Worm (Caenorhabditis elegans) whole organism, L2 larva: ENCODE measurements around the gene cest-34.

Experiments
- C34F6.9 ChIP-seq: fragments of 150-350 bp; optimal IDR thresholded peaks from 2 replicates; lab custom pipeline; 2014; ENCODE audit warnings: missing biosample characterization, missing genetic modification characterization
- F13H6.1 ChIP-seq: sonication (generic microtip); optimal IDR thresholded peaks from 2 replicates; lab custom pipeline; 2016; ENCODE audit warnings: missing genetic modification characterization, missing compliant biosample characterization
- R02D3.7 ChIP-seq: fragments of 150-350 bp; optimal IDR thresholded peaks from 2 replicates; lab custom pipeline; 2014; ENCODE audit warnings: missing biosample characterization, missing genetic modification characterization
- Y55F3AM.14 ChIP-seq: fragments of 200-800 bp; sonication (Bioruptor generic); optimal IDR thresholded peaks from 2 replicates; lab custom pipeline; 2018; ENCODE audit warnings: mild to moderate bottlenecking, missing genetic modification characterization, missing compliant biosample characterization
- ZK546.5 ChIP-seq: sonication (generic microtip); optimal IDR thresholded peaks from 2 replicates; lab custom pipeline; 2017; ENCODE audit warnings: missing biosample characterization, missing genetic modification characterization
- aly-2 ChIP-seq: fragments of 150-350 bp; optimal IDR thresholded peaks from 2 replicates; lab custom pipeline; 2014; ENCODE audit warnings: missing biosample characterization, missing genetic modification characterization
- ama-1 ChIP-seq: fragments of 150-350 bp; optimal IDR thresholded peaks from 2 replicates; lab custom pipeline; 2018; ENCODE audit warnings: inconsistent platforms
- blmp-1 ChIP-seq: sonication (generic microtip); optimal IDR thresholded peaks from 2 replicates; lab custom pipeline; 2017; ENCODE audit warnings: missing genetic modification characterization, mild to moderate bottlenecking, missing compliant biosample characterization, antibody characterized with exemption, moderate library complexity; ENCODE audit not compliant: insufficient read depth
- ceh-16 ChIP-seq: fragments of 150-350 bp; optimal IDR thresholded peaks from 2 replicates; lab custom pipeline; 2014; ENCODE audit warnings: missing biosample characterization, missing genetic modification characterization
- ceh-82 ChIP-seq: fragments of 150-350 bp; optimal IDR thresholded peaks from 2 replicates; lab custom pipeline; 2014; ENCODE audit warnings: missing biosample characterization, missing genetic modification characterization
- crh-2 ChIP-seq: sonication (generic microtip); optimal IDR thresholded peaks from 2 replicates; lab custom pipeline; 2017; ENCODE audit warnings: missing biosample characterization, missing genetic modification characterization
- dmd-4 ChIP-seq: sonication (generic microtip); optimal IDR thresholded peaks from 2 replicates; lab custom pipeline; 2017; ENCODE audit warnings: missing biosample characterization, missing genetic modification characterization
- egl-27 ChIP-seq: sonication (generic microtip); optimal IDR thresholded peaks from 3 replicates; lab custom pipeline; 2017; ENCODE audit warnings: missing biosample characterization, missing genetic modification reagents, missing genetic modification characterization
- elt-1 ChIP-seq: fragments of 150-350 bp; optimal IDR thresholded peaks from 2 replicates; lab custom pipeline; 2014; ENCODE audit warnings: missing biosample characterization, missing genetic modification characterization
- elt-3 ChIP-seq: sonication (generic microtip); optimal IDR thresholded peaks from 2 replicates; lab custom pipeline; 2017; ENCODE audit warnings: missing biosample characterization, missing genetic modification characterization
- fos-1 ChIP-seq: fragments of 150-350 bp; optimal IDR thresholded peaks from 2 replicates; lab custom pipeline; 2014; ENCODE audit warnings: missing biosample characterization, missing genetic modification characterization
- gmeb-1 ChIP-seq: fragments of 150-350 bp; optimal IDR thresholded peaks from 2 replicates; lab custom pipeline; 2014; ENCODE audit warnings: missing biosample characterization, missing genetic modification characterization
- lsy-2 ChIP-seq, 2 experiments: fragments of 150-350 bp in 1 of 2; sonication (generic microtip) in 1 of 2; optimal IDR thresholded peaks; 2 replicates each; lab custom pipeline; 2014 to 2017; ENCODE audit warnings: missing biosample characterization in 2 of 2, missing genetic modification characterization in 2 of 2
- mbf-1 ChIP-seq: sonication (generic microtip); optimal IDR thresholded peaks from 2 replicates; lab custom pipeline; 2017; ENCODE audit warnings: missing biosample characterization, missing genetic modification characterization
- mdl-1 ChIP-seq, 2 experiments: fragments of 150-350 bp in 1 of 2; sonication (generic microtip) in 1 of 2; optimal IDR thresholded peaks; 2 replicates each; lab custom pipeline; 2017; ENCODE audit warnings: missing biosample characterization in 2 of 2, missing genetic modification characterization in 2 of 2
- nhr-11 ChIP-seq: fragments of 150-350 bp; optimal IDR thresholded peaks from 2 replicates; lab custom pipeline; 2014; ENCODE audit warnings: missing biosample characterization, missing genetic modification characterization
- nhr-12 ChIP-seq: fragments of 150-350 bp; optimal IDR thresholded peaks from 2 replicates; lab custom pipeline; 2014; ENCODE audit warnings: missing biosample characterization, missing genetic modification characterization
- nhr-129 ChIP-seq: fragments of 150-350 bp; optimal IDR thresholded peaks from 2 replicates; lab custom pipeline; 2014; ENCODE audit warnings: missing biosample characterization, missing genetic modification characterization
- nhr-21 ChIP-seq: fragments of 150-350 bp; optimal IDR thresholded peaks from 2 replicates; lab custom pipeline; 2014; ENCODE audit warnings: missing biosample characterization, missing genetic modification characterization
- nhr-23 ChIP-seq: fragments of 150-350 bp; optimal IDR thresholded peaks from 2 replicates; lab custom pipeline; 2014; ENCODE audit warnings: missing biosample characterization, missing genetic modification reagents, missing genetic modification characterization
- nhr-237 ChIP-seq: fragments of 150-350 bp; optimal IDR thresholded peaks from 2 replicates; lab custom pipeline; 2014; ENCODE audit warnings: missing biosample characterization, missing genetic modification characterization
- nhr-6 ChIP-seq: fragments of 150-350 bp; optimal IDR thresholded peaks from 2 replicates; lab custom pipeline; 2014; ENCODE audit warnings: missing biosample characterization, missing genetic modification characterization
- nhr-77 ChIP-seq: fragments of 150-350 bp; optimal IDR thresholded peaks from 2 replicates; lab custom pipeline; 2014; ENCODE audit warnings: missing biosample characterization, missing genetic modification characterization
- peb-1 ChIP-seq: fragments of 150-350 bp; optimal IDR thresholded peaks from 2 replicates; lab custom pipeline; 2014; ENCODE audit warnings: missing biosample characterization, missing genetic modification characterization
- sem-4 ChIP-seq: fragments of 150-350 bp; optimal IDR thresholded peaks from 2 replicates; lab custom pipeline; 2014; ENCODE audit warnings: missing biosample characterization, missing genetic modification reagents, missing genetic modification characterization
- skn-1 ChIP-seq: sonication (generic microtip); optimal IDR thresholded peaks from 2 replicates; lab custom pipeline; 2017; ENCODE audit warnings: missing biosample characterization, missing genetic modification characterization
- sma-3 ChIP-seq: sonication (generic microtip); optimal IDR thresholded peaks from 2 replicates; lab custom pipeline; 2016; ENCODE audit warnings: missing genetic modification reagents, missing genetic modification characterization, missing compliant biosample characterization
- sma-9 ChIP-seq, 2 experiments: fragments of 150-350 bp in 1 of 2; sonication (generic microtip) in 1 of 2; optimal IDR thresholded peaks; 2 replicates each; lab custom pipeline; 2014 to 2016; ENCODE audit warnings: missing genetic modification characterization in 2 of 2, mild to moderate bottlenecking in 1 of 2, missing biosample characterization in 1 of 2, missing compliant biosample characterization in 1 of 2, missing genetic modification reagents in 1 of 2, moderate library complexity in 1 of 2
- unc-39 ChIP-seq: fragments of 150-350 bp; optimal IDR thresholded peaks from 2 replicates; lab custom pipeline; 2014; ENCODE audit warnings: missing biosample characterization, missing genetic modification characterization
- unc-55 ChIP-seq: fragments of 150-350 bp; sonication (generic microtip); optimal IDR thresholded peaks from 3 replicates; lab custom pipeline; 2014; ENCODE audit warnings: missing biosample characterization, missing genetic modification reagents, missing genetic modification characterization
- unc-62 ChIP-seq: fragments of 150-350 bp; optimal IDR thresholded peaks from 2 replicates; lab custom pipeline; 2014; ENCODE audit warnings: missing biosample characterization, missing genetic modification reagents, missing genetic modification characterization
- zag-1 ChIP-seq: fragments of 150-350 bp; optimal IDR thresholded peaks from 2 replicates; lab custom pipeline; 2014; ENCODE audit warnings: missing biosample characterization, missing genetic modification characterization
- ztf-4 ChIP-seq: fragments of 150-350 bp; optimal IDR thresholded peaks from 2 replicates; lab custom pipeline; 2014; ENCODE audit warnings: missing biosample characterization, missing genetic modification characterization

Gene cest-34

ce11 chrV:6666557-6666956, 10.0 kb upstream of the cest-34 start:
- TF ChIP-seq fos-1 (tag; lab: Kevin White, UChicago): peak; percentile 23
- TF ChIP-seq sma-9 (GFP tag; optimal IDR thresholded peaks at IDR 0.05; lab: Kevin White, UChicago): peak; percentile 40
- no peak for TF ChIP-seq sma-9 (tag; optimal IDR thresholded peaks at IDR 0.05; lab: Kevin White, UChicago)
- no peak for TF ChIP-seq unc-62

ce11 chrV:6668741-6669140, 7.9 kb upstream of the cest-34 start, which contains the start of gene str-180:
Gene str-180, minus strand, starts transcription at chrV:6668841.
- TF ChIP-seq unc-39 (tag; lab: Kevin White, UChicago) (no peak), ztf-4 (tag; lab: Kevin White, UChicago) (no peak), mbf-1 (tag; lab: Kevin White, UChicago) (no peak), ZK546.5 (tag; lab: Kevin White, UChicago) (no peak), elt-1 (tag; lab: Kevin White, UChicago) (no peak), aly-2 (tag; lab: Kevin White, UChicago) (no peak), elt-3 (tag; lab: Kevin White, UChicago) (no peak), gmeb-1 (tag; lab: Kevin White, UChicago) (no peak), unc-55 (GFP tag; lab: Kevin White, UChicago) (no peak), F13H6.1 (no peak)
- TF ChIP-seq, all 48 proteins: peak for 0

ce11 chrV:6669520-6669919, 7.1 kb upstream of the cest-34 start, which contains the start of gene cest-28:
Gene cest-28, plus strand, starts transcription at chrV:6669820.
- no peak for TF ChIP-seq mdl-1 (tag; optimal IDR thresholded peaks at IDR 0.05; lab: Kevin White, UChicago)
- no peak for TF ChIP-seq blmp-1 (tag; lab: Kevin White, UChicago)
- no peak for TF ChIP-seq skn-1 (tag; lab: Kevin White, UChicago)
- TF ChIP-seq nhr-237 (tag; lab: Kevin White, UChicago): no peak
- TF ChIP-seq nhr-77: no peak
- no peak for TF ChIP-seq nhr-12 (tag; lab: Kevin White, UChicago)
- TF ChIP-seq nhr-129 (tag; lab: Kevin White, UChicago): no peak
- no peak for TF ChIP-seq ztf-4 (tag; lab: Kevin White, UChicago)
- no peak for TF ChIP-seq sem-4
- TF ChIP-seq ceh-16 (tag; lab: Kevin White, UChicago): no peak
- TF ChIP-seq elt-1 (tag; lab: Kevin White, UChicago): no peak
- no peak for TF ChIP-seq unc-55 (GFP tag; lab: Kevin White, UChicago)
- no peak for TF ChIP-seq egl-27 (tag; lab: Kevin White, UChicago)
- TF ChIP-seq R02D3.7 (tag; lab: Kevin White, UChicago): no peak
- no peak for TF ChIP-seq dmd-4
- no peak for TF ChIP-seq crh-2
- no peak for TF ChIP-seq Y55F3AM.14 (GFP tag; lab: Kevin White, UChicago)
- no peak for TF ChIP-seq aly-2 (tag; lab: Kevin White, UChicago)

ce11 chrV:6673967-6674366, 2.6 kb upstream of the cest-34 start, which contains the start of gene cest-31:
Gene cest-31, plus strand, starts transcription at chrV:6674267.
- no peak for TF ChIP-seq fos-1 (tag; lab: Kevin White, UChicago)
- no peak for TF ChIP-seq elt-1 (tag; lab: Kevin White, UChicago)
- no peak for TF ChIP-seq crh-2
- TF ChIP-seq sma-9 (GFP tag; optimal IDR thresholded peaks at IDR 0.05; lab: Kevin White, UChicago): no peak
- TF ChIP-seq sma-9 (tag; optimal IDR thresholded peaks at IDR 0.05; lab: Kevin White, UChicago): no peak
- no peak for TF ChIP-seq lsy-2 (tag; optimal IDR thresholded peaks at IDR 0.05; lab: Kevin White, UChicago)
- no peak for TF ChIP-seq F13H6.1
- no peak for TF ChIP-seq peb-1
- no peak for TF ChIP-seq egl-27 (tag; lab: Kevin White, UChicago)
- no peak for TF ChIP-seq skn-1 (tag; lab: Kevin White, UChicago)
- no peak for TF ChIP-seq sma-3 (GFP tag; lab: Kevin White, UChicago)
- no peak for TF ChIP-seq nhr-77
- no peak for TF ChIP-seq dmd-4
- TF ChIP-seq nhr-21 (tag; lab: Kevin White, UChicago): no peak
- TF ChIP-seq elt-3 (tag; lab: Kevin White, UChicago): no peak
- no peak for TF ChIP-seq ztf-4 (tag; lab: Kevin White, UChicago)
- no peak for TF ChIP-seq ama-1 (lab: Kevin White, UChicago)

ce11 chrV:6681501-6681900, 4.9 kb downstream of the cest-34 start, which contains the start of gene egl-46:
Gene egl-46, minus strand, starts transcription at chrV:6681573.
- TF ChIP-seq nhr-6 (tag; lab: Kevin White, UChicago): no peak
- TF ChIP-seq nhr-11 (tag; lab: Kevin White, UChicago): no peak
- no peak for TF ChIP-seq F13H6.1
- TF ChIP-seq dmd-4: no peak
- TF ChIP-seq zag-1: no peak
- TF ChIP-seq C34F6.9 (tag; lab: Kevin White, UChicago): no peak
- no peak for TF ChIP-seq crh-2
- no peak for TF ChIP-seq unc-62
- no peak for TF ChIP-seq gmeb-1 (tag; lab: Kevin White, UChicago)
- no peak for TF ChIP-seq unc-39 (tag; lab: Kevin White, UChicago)
- TF ChIP-seq ceh-82 (tag; lab: Kevin White, UChicago): no peak
- no peak for TF ChIP-seq nhr-23 (tag; lab: Kevin White, UChicago)
- no peak for TF ChIP-seq nhr-77
- no peak for TF ChIP-seq elt-3 (tag; lab: Kevin White, UChicago)
- no peak for TF ChIP-seq sma-3 (GFP tag; lab: Kevin White, UChicago)
